Worm (Caenorhabditis elegans): Measurements from ENCODE around the gene Y51A2B.2.

- no peak for TF ChIP-seq lsy-2 (tag; optimal IDR thresholded peaks at IDR 0.05)
- no peak for TF ChIP-seq egl-27 (tag; optimal IDR thresholded peaks at IDR 0.05)
- TF ChIP-seq fos-1 (tag; optimal IDR thresholded peaks at IDR 0.05): no peak
- no peak for TF ChIP-seq lim-7 (GFP tag; IDR thresholded peaks at IDR 0.05)
- no peak for TF ChIP-seq mxl-3 (GFP tag; optimal IDR thresholded peaks at IDR 0.05)
- no peak for TF ChIP-seq dpl-1 (GFP tag; optimal IDR thresholded peaks at IDR 0.05)
- TF ChIP-seq pha-4 (GFP tag; IDR thresholded peaks at IDR 0.05): no peak
- no peak for TF ChIP-seq pha-4 (tag; optimal IDR thresholded peaks at IDR 0.05)
- TF ChIP-seq nhr-102 (tag; optimal IDR thresholded peaks at IDR 0.05): no peak
- no peak for TF ChIP-seq tag-97 (GFP tag; IDR thresholded peaks at IDR 0.05)
- TF ChIP-seq unc-39 (tag; optimal IDR thresholded peaks at IDR 0.05): no peak
- no peak for TF ChIP-seq T26A8.4 (GFP tag; IDR thresholded peaks at IDR 0.05)
These were observed 14.4 kb upstream of the Y51A2B.2 start, which contains the start of gene C08E8.5 for ce11 chrV:18359888-18360287.

Data from whole organism, L4 larva.